Fruit fly (Drosophila melanogaster) whole organism, embryonic: ENCODE results near the gene mRpL35.

Source experiments
- Atf3 ChIP-seq: fragments of 200-800 bp; sonication (Bioruptor generic); optimal IDR thresholded peaks from 3 replicates; lab custom pipeline; 2016; ENCODE audit warnings: missing biosample characterization, missing genetic modification characterization
- Atf6 ChIP-seq: fragments of 200-800 bp; sonication (Bioruptor generic); IDR thresholded peaks from 2 replicates; pipeline ENCODE4 v1.3.6; 2022; ENCODE audit warnings: missing biosample characterization, missing genetic modification characterization
- CG11093 ChIP-seq: fragments of 200-800 bp; sonication (Bioruptor generic); IDR thresholded peaks from 3 replicates; pipeline ENCODE4 v1.3.6; 2022; ENCODE audit warnings: missing biosample characterization, missing genetic modification characterization
- CG11504 ChIP-seq: fragments of 200-800 bp; sonication (Bioruptor generic); optimal IDR thresholded peaks from 3 replicates; lab custom pipeline; 2019; ENCODE audit warnings: missing biosample characterization, mild to moderate bottlenecking, missing genetic modification characterization, moderate library complexity
- CG11560 ChIP-seq: fragments of 200-800 bp; sonication (Bioruptor generic); IDR thresholded peaks from 3 replicates; pipeline ENCODE4 v1.3.6; 2022; ENCODE audit warnings: missing biosample characterization, missing genetic modification characterization
- CG12155 ChIP-seq: fragments of 200-800 bp; sonication (Bioruptor generic); optimal IDR thresholded peaks from 3 replicates; lab custom pipeline; 2016; ENCODE audit warnings: missing biosample characterization, missing genetic modification characterization
- CG1529 ChIP-seq: fragments of 200-800 bp; sonication (Bioruptor generic); optimal IDR thresholded peaks from 3 replicates; lab custom pipeline; 2018; ENCODE audit warnings: missing biosample characterization, missing genetic modification characterization
- CG1602 ChIP-seq: fragments of 200-800 bp; sonication (Bioruptor generic); optimal IDR thresholded peaks from 3 replicates; lab custom pipeline; 2016; ENCODE audit warnings: missing biosample characterization, missing genetic modification characterization
- CG17829 ChIP-seq: fragments of 200-800 bp; optimal IDR thresholded peaks from 2 replicates; lab custom pipeline; 2019; ENCODE audit warnings: missing biosample characterization, mild to moderate bottlenecking, missing genetic modification characterization, moderate library complexity
- CG31388 ChIP-seq: fragments of 200-800 bp; sonication (Bioruptor generic); optimal IDR thresholded peaks from 2 replicates; lab custom pipeline; 2016; ENCODE audit warnings: missing biosample characterization, missing genetic modification characterization
- CG42726 ChIP-seq: fragments of 200-800 bp; sonication (Bioruptor generic); IDR thresholded peaks from 2 replicates; pipeline ENCODE4 v1.3.6; 2022; ENCODE audit warnings: missing biosample characterization, missing genetic modification characterization; ENCODE audit not compliant: partially characterized antibody
- CG6854 ChIP-seq: fragments of 200-800 bp; sonication (Bioruptor generic); optimal IDR thresholded peaks from 3 replicates; lab custom pipeline; 2017; ENCODE audit warnings: missing biosample characterization, mild to moderate bottlenecking, missing genetic modification characterization
- CG7556 ChIP-seq: fragments of 200-800 bp; sonication (Bioruptor generic); optimal IDR thresholded peaks from 2 replicates; lab custom pipeline; 2017; ENCODE audit warnings: missing biosample characterization, mild to moderate bottlenecking, missing genetic modification characterization
- CG7786 ChIP-seq: fragments of 200-800 bp; sonication (Bioruptor generic); optimal IDR thresholded peaks from 2 replicates; lab custom pipeline; 2016; ENCODE audit warnings: missing biosample characterization, missing genetic modification characterization
- CG7963 ChIP-seq: fragments of 200-800 bp; sonication (Bioruptor generic); IDR thresholded peaks from 3 replicates; pipeline ENCODE4 v1.3.6; 2022; ENCODE audit warnings: missing biosample characterization, missing genetic modification characterization; ENCODE audit not compliant: partially characterized antibody
- CG8281 ChIP-seq: fragments of 200-800 bp; sonication (Bioruptor generic); optimal IDR thresholded peaks from 2 replicates; lab custom pipeline; 2018; ENCODE audit warnings: missing biosample characterization, mild to moderate bottlenecking, missing genetic modification characterization, moderate library complexity
- CG8359 ChIP-seq: fragments of 200-800 bp; sonication (Bioruptor generic); optimal IDR thresholded peaks from 2 replicates; lab custom pipeline; 2017; ENCODE audit warnings: missing biosample characterization, mild to moderate bottlenecking, missing genetic modification characterization, borderline replicate concordance
- CG8765 ChIP-seq: fragments of 200-800 bp; sonication (Bioruptor generic); IDR thresholded peaks from 2 replicates; pipeline ENCODE4 v1.3.6; 2022; ENCODE audit warnings: missing biosample characterization, missing genetic modification characterization
- CG9437 ChIP-seq: fragments of 200-800 bp; sonication (Bioruptor generic); optimal IDR thresholded peaks from 2 replicates; lab custom pipeline; 2018; ENCODE audit warnings: missing biosample characterization, mild to moderate bottlenecking, missing genetic modification characterization
- CG9876 ChIP-seq: fragments of 200-800 bp; sonication (Bioruptor generic); optimal IDR thresholded peaks from 2 replicates; lab custom pipeline; 2016; ENCODE audit warnings: missing biosample characterization, missing genetic modification characterization
- CrebB ChIP-seq: fragments of 200-800 bp; sonication (Bioruptor generic); optimal IDR thresholded peaks from 3 replicates; lab custom pipeline; 2018; ENCODE audit warnings: missing biosample characterization, mild to moderate bottlenecking, missing genetic modification characterization
- Dad ChIP-seq: fragments of 200-800 bp; sonication (Bioruptor generic); optimal IDR thresholded peaks from 3 replicates; lab custom pipeline; 2016; ENCODE audit warnings: missing biosample characterization, missing genetic modification characterization
- Dek ChIP-seq: fragments of 200-800 bp; sonication (Bioruptor generic); optimal IDR thresholded peaks from 3 replicates; lab custom pipeline; 2019; ENCODE audit warnings: missing biosample characterization, mild to moderate bottlenecking, missing genetic modification characterization, moderate library complexity
- ERR ChIP-seq: fragments of 200-800 bp; sonication (Bioruptor generic); optimal IDR thresholded peaks from 2 replicates; lab custom pipeline; 2016; ENCODE audit warnings: missing biosample characterization, missing genetic modification characterization
- Gug ChIP-seq: fragments of 200-800 bp; sonication (Bioruptor generic); IDR thresholded peaks from 4 replicates; pipeline ENCODE4 v1.3.6; 2022; ENCODE audit warnings: missing biosample characterization, missing genetic modification characterization
- H2.0 ChIP-seq: fragments of 200-800 bp; sonication (Bioruptor generic); IDR thresholded peaks from 2 replicates; pipeline ENCODE4 v1.3.6; 2022; ENCODE audit warnings: missing biosample characterization, missing genetic modification characterization
- Mad ChIP-seq: fragments of 200-800 bp; sonication (Bioruptor generic); optimal IDR thresholded peaks from 2 replicates; lab custom pipeline; 2016; ENCODE audit warnings: missing biosample characterization, missing genetic modification characterization
- Meics ChIP-seq: fragments of 200-800 bp; sonication (Bioruptor generic); optimal IDR thresholded peaks from 2 replicates; lab custom pipeline; 2017; ENCODE audit warnings: missing biosample characterization, mild to moderate bottlenecking, missing genetic modification characterization
- Optix ChIP-seq: fragments of 200-800 bp; sonication (Bioruptor generic); IDR thresholded peaks from 3 replicates; pipeline ENCODE4 v1.3.6; 2022; ENCODE audit warnings: missing biosample characterization, missing genetic modification characterization
- PHDP ChIP-seq: fragments of 200-800 bp; sonication (Bioruptor generic); optimal IDR thresholded peaks from 3 replicates; lab custom pipeline; 2018; ENCODE audit warnings: missing biosample characterization, mild to moderate bottlenecking, missing genetic modification characterization, moderate library complexity
- Scr ChIP-seq: fragments of 200-800 bp; sonication (Bioruptor generic); IDR thresholded peaks from 2 replicates; pipeline ENCODE4 v1.3.6; 2022; ENCODE audit warnings: missing biosample characterization, missing genetic modification characterization; ENCODE audit not compliant: partially characterized antibody
- Six4 ChIP-seq: fragments of 200-800 bp; sonication (Bioruptor generic); optimal IDR thresholded peaks from 2 replicates; lab custom pipeline; 2016; ENCODE audit warnings: missing biosample characterization, missing genetic modification characterization
- ac ChIP-seq: fragments of 200-800 bp; sonication (Bioruptor generic); optimal IDR thresholded peaks from 3 replicates; lab custom pipeline; 2017; ENCODE audit warnings: missing biosample characterization, mild to moderate bottlenecking, missing genetic modification characterization
- amos ChIP-seq: fragments of 200-800 bp; sonication (Bioruptor generic); IDR thresholded peaks from 2 replicates; pipeline ENCODE4 v1.3.6; 2022; ENCODE audit warnings: missing biosample characterization, missing genetic modification characterization; ENCODE audit not compliant: partially characterized antibody
- bsh ChIP-seq, 2 experiments: fragments of 200-800 bp; sonication (Bioruptor generic); optimal IDR thresholded peaks; 2 replicates each; lab custom pipeline; 2017 to 2018; ENCODE audit warnings: mild to moderate bottlenecking in 2 of 2, missing biosample characterization in 2 of 2, missing genetic modification characterization in 2 of 2, moderate library complexity in 1 of 2
- croc ChIP-seq: fragments of 200-800 bp; sonication (Bioruptor generic); conservative IDR thresholded peaks from 3 replicates; pipeline ENCODE4 v1.3.6; 2022; ENCODE audit warnings: missing biosample characterization, missing genetic modification characterization
- eve ChIP-seq, 2 experiments: fragments of >200 bp; optimal IDR thresholded peaks; 2 replicates each; lab custom pipeline; 2017; ENCODE audit warnings: missing biosample characterization in 2 of 2, missing genetic modification characterization in 2 of 2
- ewg ChIP-seq: fragments of 200-800 bp; sonication (Bioruptor generic); optimal IDR thresholded peaks from 3 replicates; lab custom pipeline; 2017; ENCODE audit warnings: mild to moderate bottlenecking, missing biosample characterization, missing genetic modification reagents, missing genetic modification characterization
- hkb ChIP-seq, 2 experiments: fragments of 200-800 bp in 1 of 2; fragments of >200 bp in 1 of 2; sonication (Bioruptor generic) in 1 of 2; IDR thresholded peaks in 1 of 2; optimal IDR thresholded peaks in 1 of 2; 2 replicates each; pipeline versions ENCODE4 v1.3.6 to Lab custom; 2017 to 2022; ENCODE audit warnings: missing biosample characterization in 1 of 2, missing genetic modification characterization in 1 of 2
- ind ChIP-seq: fragments of 200-800 bp; sonication (Bioruptor generic); optimal IDR thresholded peaks from 3 replicates; lab custom pipeline; 2016; ENCODE audit warnings: missing biosample characterization, missing genetic modification characterization
- klu ChIP-seq: fragments of 200-800 bp; sonication (Bioruptor generic); IDR thresholded peaks from 2 replicates; pipeline ENCODE4 v1.3.6; 2022; ENCODE audit warnings: missing biosample characterization, missing genetic modification characterization
- lola ChIP-seq, 3 experiments: fragments of >200 bp in 2 of 3; fragments of 200-800 bp in 1 of 3; sonication (Bioruptor generic) in 1 of 3; optimal IDR thresholded peaks; 2 replicates each; lab custom pipeline; 2017 to 2019; ENCODE audit warnings: missing biosample characterization in 3 of 3, missing genetic modification characterization in 3 of 3, mild to moderate bottlenecking in 1 of 3, moderate library complexity in 1 of 3
- mld ChIP-seq: fragments of 200-800 bp; sonication (Bioruptor generic); IDR thresholded peaks from 3 replicates; pipeline ENCODE4 v1.3.6; 2022; ENCODE audit warnings: missing biosample characterization, missing genetic modification characterization; ENCODE audit not compliant: partially characterized antibody
- row ChIP-seq: fragments of 200-800 bp; sonication (Bioruptor generic); IDR thresholded peaks from 3 replicates; pipeline ENCODE4 v1.3.6; 2022; ENCODE audit warnings: missing biosample characterization, missing genetic modification characterization
- sd ChIP-seq: fragments of 200-800 bp; sonication (Bioruptor generic); optimal IDR thresholded peaks from 3 replicates; lab custom pipeline; 2018; ENCODE audit warnings: missing biosample characterization, mild to moderate bottlenecking, missing genetic modification characterization, moderate library complexity
- sisA ChIP-seq: fragments of 200-800 bp; sonication (Bioruptor generic); IDR thresholded peaks from 2 replicates; pipeline ENCODE4 v1.3.6; 2022; ENCODE audit warnings: missing biosample characterization, missing genetic modification characterization
- slbo ChIP-seq: fragments of 200-800 bp; sonication (Bioruptor generic); IDR thresholded peaks from 2 replicates; pipeline ENCODE4 v1.3.6; 2022; ENCODE audit warnings: missing biosample characterization, missing genetic modification characterization
- tap ChIP-seq: fragments of 200-800 bp; optimal IDR thresholded peaks from 3 replicates; lab custom pipeline; 2019; ENCODE audit warnings: missing biosample characterization, mild to moderate bottlenecking, missing genetic modification characterization, moderate library complexity
- tx ChIP-seq: fragments of 200-800 bp; sonication (Bioruptor generic); optimal IDR thresholded peaks from 2 replicates; lab custom pipeline; 2016; ENCODE audit warnings: missing biosample characterization, missing genetic modification characterization
- vvl ChIP-seq: fragments of 200-800 bp; sonication (Bioruptor generic); IDR thresholded peaks from 2 replicates; pipeline ENCODE4 v1.3.6; 2022; ENCODE audit warnings: missing biosample characterization, missing genetic modification characterization

The mRpL35 gene

DNA sequence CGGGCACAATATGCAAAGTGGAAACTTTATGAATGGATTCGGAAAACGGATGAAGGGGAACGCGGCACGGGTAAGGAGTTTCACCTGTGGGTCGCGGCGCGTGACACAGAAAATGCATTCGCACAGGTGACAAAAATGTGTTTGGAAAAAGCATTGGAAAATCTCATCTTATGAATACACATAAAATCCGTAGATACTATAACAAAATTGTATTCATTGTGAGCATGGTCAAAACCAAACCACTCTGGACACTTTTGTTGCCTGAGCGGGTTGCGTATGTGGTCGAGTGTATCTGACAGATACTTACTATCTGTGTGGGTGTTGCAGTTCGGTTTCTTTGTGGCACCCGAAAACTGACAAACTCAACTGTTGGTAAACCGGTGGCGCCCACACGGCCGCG lies 16.2 kb downstream of the mRpL35 start:
- TF ChIP-seq ewg (GFP tag; lab: Kevin White, UChicago): peak; percentile 32
- no peak for TF ChIP-seq CG11560 (tag; lab: Robert Waterston, UW)
- TF ChIP-seq ac (GFP tag; lab: Kevin White, UChicago): no peak
- TF ChIP-seq CG6854: no peak
- no peak for TF ChIP-seq Atf3
- no peak for TF ChIP-seq Dad (GFP tag; lab: Kevin White, UChicago)
- TF ChIP-seq Six4: no peak
- no peak for TF ChIP-seq CG11504 (tag; lab: Kevin White, UChicago)
- TF ChIP-seq CG11093 (GFP tag; lab: Robert Waterston, UW): peak; percentile 52; the same call in 2 of the 3 replicates
- TF ChIP-seq CrebB (tag; lab: Kevin White, UChicago): no peak
- no peak for TF ChIP-seq hkb (optimal IDR thresholded peaks at IDR 0.05; lab: Kevin White, UChicago)
- TF ChIP-seq hkb (GFP tag; IDR thresholded peaks at IDR 0.05; lab: Robert Waterston, UW): peak; percentile 83
- TF ChIP-seq H2.0 (GFP tag; lab: Robert Waterston, UW): peak; percentile 71
- TF ChIP-seq CG8359 (GFP tag; lab: Kevin White, UChicago): no peak
- peak; percentile 33; the same call in 1 of the 2 replicates for TF ChIP-seq CG8765 (GFP tag; lab: Robert Waterston, UW)
- no peak for TF ChIP-seq CG12155 (GFP tag; lab: Kevin White, UChicago)
- TF ChIP-seq amos: no peak
- TF ChIP-seq Atf6 (GFP tag; lab: Robert Waterston, UW): 0 out of 2 replicates have a peak, but pooled peaks have one; percentile 27
- no peak for TF ChIP-seq Scr (GFP tag; lab: Robert Waterston, UW)
- peak; percentile 89 for TF ChIP-seq vvl (GFP tag; lab: Robert Waterston, UW)
- TF ChIP-seq Meics (GFP tag; lab: Kevin White, UChicago): no peak
- peak; percentile 30 for TF ChIP-seq ind (GFP tag; lab: Kevin White, UChicago)
- TF ChIP-seq CG42726 (GFP tag; lab: Robert Waterston, UW): no peak
- TF ChIP-seq CG1602 (GFP tag; lab: Kevin White, UChicago): peak; percentile 20
- TF ChIP-seq sisA (GFP tag; lab: Robert Waterston, UW): peak; percentile 59
- TF ChIP-seq CG17829 (tag; lab: Kevin White, UChicago): peak; percentile 33
- peak; percentile 43 for TF ChIP-seq CG1529 (GFP tag; lab: Kevin White, UChicago)
- TF ChIP-seq Dek (tag; lab: Kevin White, UChicago): no peak
- no peak for TF ChIP-seq tap
- no peak; the same call in 2 of the 4 replicates for TF ChIP-seq Gug (GFP tag; lab: Robert Waterston, UW)
- no peak for TF ChIP-seq CG9876
- no peak for TF ChIP-seq sd (tag; lab: Kevin White, UChicago)
- peak in 1 of 3 experiments; percentile 12 for TF ChIP-seq lola (GFP tag; optimal IDR thresholded peaks at IDR 0.05; lab: Kevin White, UChicago)
- TF ChIP-seq CG8281 (tag; lab: Kevin White, UChicago): no peak
- TF ChIP-seq bsh (GFP tag; optimal IDR thresholded peaks at IDR 0.05; lab: Kevin White, UChicago): peak; percentile 28 to 69
- no peak for TF ChIP-seq CG7963 (GFP tag; lab: Robert Waterston, UW)
- TF ChIP-seq CG7556 (GFP tag; lab: Kevin White, UChicago): peak; percentile 45
- TF ChIP-seq mld (GFP tag; lab: Robert Waterston, UW): no peak
- TF ChIP-seq tx (GFP tag; lab: Kevin White, UChicago): no peak
- TF ChIP-seq PHDP (tag; lab: Kevin White, UChicago): no peak
- TF ChIP-seq Optix (GFP tag; lab: Robert Waterston, UW): peak; percentile 69; the same call in 2 of the 3 replicates
- no peak for TF ChIP-seq CG31388 (GFP tag; lab: Kevin White, UChicago)
- TF ChIP-seq CG7786: no peak
- peak; percentile 78 for TF ChIP-seq row (GFP tag; lab: Robert Waterston, UW)
- no peak for TF ChIP-seq eve (GFP tag; optimal IDR thresholded peaks at IDR 0.05; lab: Kevin White, UChicago)
- TF ChIP-seq klu (GFP tag; lab: Robert Waterston, UW): no peak
- no peak; the same call in 2 of the 3 replicates for TF ChIP-seq croc (GFP tag; lab: Robert Waterston, UW)
- no peak for TF ChIP-seq CG9437
- no peak for TF ChIP-seq ERR (GFP tag; lab: Kevin White, UChicago)
- peak; percentile 17 for TF ChIP-seq Mad (GFP tag; lab: Kevin White, UChicago)
- peak; percentile 36; the same call in 1 of the 2 replicates for TF ChIP-seq slbo
